Worm (Caenorhabditis elegans) whole organism, L3 larva: ENCODE measurements around the gene vha-14.
A peak's percentile ranks its signal among the peaks of the same experiment; 100 is the strongest.

ENCODE experiments used
- R02D3.7 ChIP-seq: fragments of 150-350 bp; optimal IDR thresholded peaks from 2 replicates; lab custom pipeline; 2014; ENCODE audit warnings: missing biosample characterization, missing genetic modification characterization
- ZK546.5 ChIP-seq: sonication (generic microtip); optimal IDR thresholded peaks from 2 replicates; lab custom pipeline; 2017; ENCODE audit warnings: missing biosample characterization, missing genetic modification characterization
- aly-2 ChIP-seq: fragments of 150-350 bp; optimal IDR thresholded peaks from 2 replicates; lab custom pipeline; 2014; ENCODE audit warnings: missing biosample characterization, missing genetic modification characterization
- ceh-16 ChIP-seq: sonication (generic microtip); optimal IDR thresholded peaks from 2 replicates; lab custom pipeline; 2017; ENCODE audit warnings: missing biosample characterization, missing genetic modification characterization
- ceh-28 ChIP-seq: fragments of 150-350 bp; optimal IDR thresholded peaks from 2 replicates; lab custom pipeline; 2014; ENCODE audit warnings: missing biosample characterization, missing genetic modification reagents, missing genetic modification characterization
- ceh-82 ChIP-seq: fragments of 150-350 bp; optimal IDR thresholded peaks from 2 replicates; lab custom pipeline; 2014; ENCODE audit warnings: missing biosample characterization, missing genetic modification characterization
- ceh-9 ChIP-seq: sonication (generic microtip); optimal IDR thresholded peaks from 2 replicates; lab custom pipeline; 2018; ENCODE audit warnings: missing biosample characterization, missing genetic modification characterization
- daf-12 ChIP-seq: fragments of 150-350 bp; optimal IDR thresholded peaks from 2 replicates; lab custom pipeline; 2014; ENCODE audit warnings: missing biosample characterization, missing genetic modification reagents, missing genetic modification characterization
- egl-5 ChIP-seq: fragments of 150-350 bp; optimal IDR thresholded peaks from 2 replicates; lab custom pipeline; 2017; ENCODE audit warnings: missing biosample characterization, missing genetic modification reagents, missing genetic modification characterization, inconsistent platforms
- elt-1 ChIP-seq: fragments of 150-350 bp; optimal IDR thresholded peaks from 2 replicates; lab custom pipeline; 2014; ENCODE audit warnings: missing biosample characterization, missing genetic modification characterization
- elt-3 ChIP-seq, 3 experiments: fragments of 150-350 bp in 1 of 3; sonication (generic microtip) in 2 of 3; optimal IDR thresholded peaks; 2 replicates in 2 of 3; 4 replicates in 1 of 3; lab custom pipeline; 2014 to 2017; ENCODE audit warnings: missing biosample characterization in 3 of 3, missing genetic modification characterization in 3 of 3
- eor-1 ChIP-seq, 2 experiments: fragments of 150-350 bp; optimal IDR thresholded peaks; 2 replicates each; lab custom pipeline; 2014 to 2018; ENCODE audit warnings: missing biosample characterization in 2 of 2, missing genetic modification characterization in 2 of 2
- fkh-10 ChIP-seq: sonication (generic microtip); optimal IDR thresholded peaks from 2 replicates; lab custom pipeline; 2017; ENCODE audit warnings: missing biosample characterization, missing genetic modification reagents, missing genetic modification characterization
- fkh-2 ChIP-seq: fragments of 150-350 bp; optimal IDR thresholded peaks from 2 replicates; lab custom pipeline; 2014; ENCODE audit warnings: missing biosample characterization, missing genetic modification reagents, missing genetic modification characterization
- hmg-11 ChIP-seq: sonication (generic microtip); optimal IDR thresholded peaks from 2 replicates; lab custom pipeline; 2016; ENCODE audit warnings: missing genetic modification characterization, missing compliant biosample characterization
- jun-1 ChIP-seq: fragments of 150-350 bp; optimal IDR thresholded peaks from 2 replicates; lab custom pipeline; 2014; ENCODE audit warnings: missing biosample characterization, missing genetic modification reagents, missing genetic modification characterization
- lin-15B ChIP-seq: fragments of 150-350 bp; optimal IDR thresholded peaks from 2 replicates; lab custom pipeline; 2014; ENCODE audit warnings: missing biosample characterization, missing genetic modification characterization
- lin-39 ChIP-seq: fragments of 150-350 bp; optimal IDR thresholded peaks from 2 replicates; lab custom pipeline; 2018; ENCODE audit warnings: missing biosample characterization, missing genetic modification reagents, missing genetic modification characterization
- lsy-12 ChIP-seq: sonication (generic microtip); optimal IDR thresholded peaks from 2 replicates; lab custom pipeline; 2016; ENCODE audit warnings: mild to moderate bottlenecking, missing genetic modification characterization, missing compliant biosample characterization
- mdl-1 ChIP-seq: fragments of 150-350 bp; optimal IDR thresholded peaks from 2 replicates; lab custom pipeline; 2014; ENCODE audit warnings: missing biosample characterization, missing genetic modification characterization
- mml-1 ChIP-seq: fragments of 150-350 bp; sonication (generic microtip); optimal IDR thresholded peaks from 3 replicates; lab custom pipeline; 2014; ENCODE audit warnings: missing biosample characterization, missing genetic modification characterization
- nfya-1 ChIP-seq: sonication (generic microtip); optimal IDR thresholded peaks from 2 replicates; lab custom pipeline; 2017; ENCODE audit warnings: missing genetic modification characterization, mild to moderate bottlenecking, missing compliant biosample characterization, antibody characterized with exemption, moderate library complexity; ENCODE audit not compliant: insufficient read depth
- nhr-11 ChIP-seq: fragments of 150-350 bp; optimal IDR thresholded peaks from 2 replicates; lab custom pipeline; 2014; ENCODE audit warnings: missing biosample characterization, missing genetic modification characterization
- nhr-12 ChIP-seq: fragments of 150-350 bp; optimal IDR thresholded peaks from 2 replicates; lab custom pipeline; 2014; ENCODE audit warnings: missing biosample characterization, missing genetic modification characterization
- nhr-23 ChIP-seq: fragments of 150-350 bp; optimal IDR thresholded peaks from 2 replicates; lab custom pipeline; 2014; ENCODE audit warnings: missing biosample characterization, missing genetic modification reagents, missing genetic modification characterization
- nhr-237 ChIP-seq: fragments of 150-350 bp; optimal IDR thresholded peaks from 2 replicates; lab custom pipeline; 2014; ENCODE audit warnings: missing biosample characterization, missing genetic modification characterization
- nhr-25 ChIP-seq: sonication (generic microtip); optimal IDR thresholded peaks from 2 replicates; lab custom pipeline; 2017; ENCODE audit warnings: missing biosample characterization, missing genetic modification characterization
- nhr-28 ChIP-seq: fragments of 150-350 bp; optimal IDR thresholded peaks from 2 replicates; lab custom pipeline; 2014; ENCODE audit warnings: missing biosample characterization, missing genetic modification characterization
- nhr-43 ChIP-seq: sonication (generic microtip); optimal IDR thresholded peaks from 2 replicates; lab custom pipeline; 2016; ENCODE audit warnings: mild to moderate bottlenecking, missing genetic modification characterization, missing compliant biosample characterization; ENCODE audit not compliant: poor library complexity, severe bottlenecking
- nhr-67 ChIP-seq: fragments of 150-350 bp; optimal IDR thresholded peaks from 2 replicates; lab custom pipeline; 2014; ENCODE audit warnings: missing biosample characterization, missing genetic modification characterization
- nhr-77 ChIP-seq: fragments of 150-350 bp; optimal IDR thresholded peaks from 2 replicates; lab custom pipeline; 2014; ENCODE audit warnings: missing biosample characterization, missing genetic modification characterization
- pha-4 ChIP-seq: fragments of 150-350 bp; optimal IDR thresholded peaks from 2 replicates; lab custom pipeline; 2014; ENCODE audit warnings: missing biosample characterization, missing genetic modification reagents, missing genetic modification characterization
- pqm-1 ChIP-seq: fragments of 150-350 bp; optimal IDR thresholded peaks from 2 replicates; lab custom pipeline; 2017; ENCODE audit warnings: missing biosample characterization, missing genetic modification characterization, inconsistent platforms
- sea-2 ChIP-seq: fragments of 150-350 bp; sonication (generic microtip); optimal IDR thresholded peaks from 4 replicates; lab custom pipeline; 2014; ENCODE audit warnings: missing biosample characterization, missing genetic modification reagents, missing genetic modification characterization
- skn-1 ChIP-seq: fragments of 150-350 bp; optimal IDR thresholded peaks from 2 replicates; lab custom pipeline; 2014; ENCODE audit warnings: missing biosample characterization, missing genetic modification characterization
- snpc-4 ChIP-seq: fragments of 150-350 bp; optimal IDR thresholded peaks from 2 replicates; lab custom pipeline; 2014; ENCODE audit warnings: missing biosample characterization, missing genetic modification characterization
- unc-62 ChIP-seq: fragments of 150-350 bp; sonication (generic microtip); optimal IDR thresholded peaks from 4 replicates; lab custom pipeline; 2014; ENCODE audit warnings: missing biosample characterization, missing genetic modification reagents, missing genetic modification characterization
- zag-1 ChIP-seq: fragments of 150-350 bp; optimal IDR thresholded peaks from 2 replicates; lab custom pipeline; 2014; ENCODE audit warnings: missing biosample characterization, missing genetic modification characterization
- ztf-11 ChIP-seq: fragments of 150-350 bp; optimal IDR thresholded peaks from 2 replicates; lab custom pipeline; 2014; ENCODE audit warnings: missing biosample characterization, missing genetic modification characterization
- ztf-4 ChIP-seq: fragments of 150-350 bp; optimal IDR thresholded peaks from 2 replicates; lab custom pipeline; 2014; ENCODE audit warnings: missing biosample characterization, missing genetic modification characterization

The vha-14 gene

ce11 chrIII:9511660-9512059 lies 3.8 kb downstream of the vha-14 start:
- TF ChIP-seq lsy-12 (tag; lab: Kevin White, UChicago) = no peak
- TF ChIP-seq snpc-4 (tag; lab: Kevin White, UChicago) = no peak
- no peak for TF ChIP-seq nhr-12 (tag; lab: Kevin White, UChicago)
- no peak for TF ChIP-seq mml-1
- TF ChIP-seq hmg-11 (tag; lab: Kevin White, UChicago) = no peak
- no peak for TF ChIP-seq eor-1 (tag; optimal IDR thresholded peaks at IDR 0.05; lab: Kevin White, UChicago)
- no peak for TF ChIP-seq R02D3.7 (tag; lab: Kevin White, UChicago)
- no peak for TF ChIP-seq nhr-43 (tag; lab: Kevin White, UChicago)
- no peak for TF ChIP-seq fkh-2 (tag; lab: Kevin White, UChicago)
- TF ChIP-seq fkh-10 (GFP tag; lab: Kevin White, UChicago) = no peak

- TF ChIP-seq jun-1 (tag; lab: Kevin White, UChicago) = no peak
- TF ChIP-seq elt-1 (tag; lab: Kevin White, UChicago) = no peak
- TF ChIP-seq fkh-10 (GFP tag; lab: Kevin White, UChicago) = no peak
- no peak for TF ChIP-seq sea-2 (GFP tag; lab: Kevin White, UChicago)
- TF ChIP-seq fkh-2 (tag; lab: Kevin White, UChicago) = no peak
- TF ChIP-seq nhr-11 (tag; lab: Kevin White, UChicago) = no peak
- no peak for TF ChIP-seq mdl-1 (tag; lab: Kevin White, UChicago)
- no peak for TF ChIP-seq ztf-11 (tag; lab: Kevin White, UChicago)
- no peak for TF ChIP-seq lin-15B (tag; lab: Kevin White, UChicago)
- TF ChIP-seq elt-3 (tag; optimal IDR thresholded peaks at IDR 0.05; lab: Kevin White, UChicago) = no peak
These were observed 5.1 kb downstream of the vha-14 start for ce11 chrIII:9513006-9513405.

ce11 chrIII:9513569-9513968 lies 5.7 kb downstream of the vha-14 start, which contains the start of gene F55H2.8:
F55H2.8 (plus strand) TSS chrIII:9513869.
- peak; percentile 17 for TF ChIP-seq nhr-23
- no peak for TF ChIP-seq mml-1

- TF ChIP-seq ceh-9 (tag; lab: Kevin White, UChicago) (no peak), elt-3 (tag; optimal IDR thresholded peaks at IDR 0.05; lab: Kevin White, UChicago) (no peak), eor-1 (tag; optimal IDR thresholded peaks at IDR 0.05; lab: Kevin White, UChicago) (no peak), ztf-4 (tag; lab: Kevin White, UChicago) (no peak), nhr-25 (tag; lab: Kevin White, UChicago) (no peak)
These were observed 8.2 kb downstream of the vha-14 start, which contains the start of gene F55H2.7 for ce11 chrIII:9516148-9516547. F55H2.7 (minus strand) TSS chrIII:9516248.

ce11 chrIII:9521410-9522090 lies 13.7 kb downstream of the vha-14 start, which contains the start of the genes clu-1 and prp-40:
clu-1 (minus strand) TSS chrIII:9521460.
prp-40 (plus strand) TSS chrIII:9522075.
- TF ChIP-seq ztf-4 (tag; lab: Kevin White, UChicago) (peak; percentile 50), mml-1 (no peak), nhr-25 (tag; lab: Kevin White, UChicago) (peak; percentile 92), nhr-237 (tag; lab: Kevin White, UChicago) (no peak), aly-2 (tag; lab: Kevin White, UChicago) (no peak), unc-62 (no peak), pqm-1 (peak; percentile 74), nhr-67 (tag; lab: Kevin White, UChicago) (no peak), snpc-4 (tag; lab: Kevin White, UChicago) (peak; percentile 90), nhr-43 (tag; lab: Kevin White, UChicago) (peak; percentile 75), lsy-12 (tag; lab: Kevin White, UChicago) (peak; percentile 80), elt-3 (tag; optimal IDR thresholded peaks at IDR 0.05; lab: Kevin White, UChicago) (no peak), nhr-28 (tag; lab: Kevin White, UChicago) (no peak), zag-1 (tag; lab: Kevin White, UChicago) (peak; percentile 35), R02D3.7 (tag; lab: Kevin White, UChicago) (peak; percentile 77), nhr-12 (tag; lab: Kevin White, UChicago) (no peak), nhr-77 (tag; lab: Kevin White, UChicago) (no peak), mdl-1 (tag; lab: Kevin White, UChicago) (no peak), pha-4 (tag; lab: Kevin White, UChicago) (peak; percentile 93), hmg-11 (tag; lab: Kevin White, UChicago) (peak; percentile 83), ceh-28 (tag; lab: Kevin White, UChicago) (peak; percentile 76), lin-15B (tag; lab: Kevin White, UChicago) (peak; percentile 98), jun-1 (tag; lab: Kevin White, UChicago) (peak; percentile 80), lin-39 (peak; percentile 90), daf-12 (tag; lab: Kevin White, UChicago) (no peak), ceh-16 (tag; lab: Kevin White, UChicago) (no peak), nfya-1 (tag; lab: Kevin White, UChicago) (peak; percentile 91), ceh-9 (tag; lab: Kevin White, UChicago) (no peak), fkh-10 (GFP tag; lab: Kevin White, UChicago) (peak; percentile 69), egl-5 (tag; lab: Kevin White, UChicago) (peak; percentile 72), nhr-23 (peak; percentile 93), skn-1 (tag; lab: Kevin White, UChicago) (peak; percentile 56), fkh-2 (tag; lab: Kevin White, UChicago) (no peak), sea-2 (GFP tag; lab: Kevin White, UChicago) (no peak), ztf-11 (tag; lab: Kevin White, UChicago) (no peak), ceh-82 (peak; percentile 57), ZK546.5 (tag; lab: Kevin White, UChicago) (no peak)
